Worm (Caenorhabditis elegans) whole organism, L1 larva: Measurements from ENCODE around the gene anp-1.

Experiments
- aly-2 ChIP-seq: fragments of 150-350 bp; optimal IDR thresholded peaks from 2 replicates; lab custom pipeline; 2014; ENCODE audit warnings: missing biosample characterization, missing genetic modification characterization
- ceh-82 ChIP-seq, 3 experiments: fragments of 150-350 bp in 1 of 3; sonication (generic microtip) in 2 of 3; optimal IDR thresholded peaks; 2 replicates each; lab custom pipeline; 2014 to 2017; ENCODE audit warnings: missing biosample characterization in 3 of 3, missing genetic modification characterization in 3 of 3
- ceh-88 ChIP-seq: fragments of 200-800 bp; sonication (Bioruptor generic); IDR thresholded peaks from 2 replicates; pipeline ENCODE4 v1.3.6; 2022; ENCODE audit warnings: missing genetic modification characterization, missing compliant biosample characterization
- dpl-1 ChIP-seq, 3 experiments: fragments of 150-350 bp in 2 of 3; sonication (generic microtip) in 1 of 3; optimal IDR thresholded peaks; 2 replicates each; lab custom pipeline; 2014 to 2017; ENCODE audit warnings: missing biosample characterization in 3 of 3, missing genetic modification characterization in 3 of 3, missing genetic modification reagents in 3 of 3
- fkh-4 ChIP-seq: sonication (generic microtip); optimal IDR thresholded peaks from 2 replicates; lab custom pipeline; 2016; ENCODE audit warnings: missing compliant biosample characterization, missing genetic modification characterization, borderline replicate concordance
- lin-39 ChIP-seq: fragments of 150-350 bp; optimal IDR thresholded peaks from 2 replicates; lab custom pipeline; 2014; ENCODE audit warnings: missing biosample characterization, missing genetic modification reagents, missing genetic modification characterization
- nhr-77 ChIP-seq: fragments of 150-350 bp; optimal IDR thresholded peaks from 2 replicates; lab custom pipeline; 2014; ENCODE audit warnings: missing biosample characterization, missing genetic modification characterization
- pax-3 ChIP-seq: fragments of 200-800 bp; sonication (Bioruptor generic); optimal IDR thresholded peaks from 2 replicates; lab custom pipeline; 2018; ENCODE audit warnings: mild to moderate bottlenecking, missing genetic modification characterization, moderate library complexity, missing compliant biosample characterization
- rnt-1 ChIP-seq: sonication (generic microtip); optimal IDR thresholded peaks from 2 replicates; lab custom pipeline; 2016; ENCODE audit warnings: mild to moderate bottlenecking, missing genetic modification characterization, moderate library complexity, missing compliant biosample characterization
- xbp-1 ChIP-seq: sonication (generic microtip); optimal IDR thresholded peaks from 2 replicates; lab custom pipeline; 2016; ENCODE audit warnings: missing genetic modification characterization, missing compliant biosample characterization

ce11 chrV:12824777-12825176 lies 34.5 kb upstream of the anp-1 start, which contains the start of gene ugt-16:
- TF ChIP-seq ceh-88 (GFP tag; lab: Robert Waterston, UW) (no peak), ceh-82 (tag; optimal IDR thresholded peaks at IDR 0.05; lab: Kevin White, UChicago) (no peak), nhr-77 (tag; lab: Kevin White, UChicago) (no peak), lin-39 (tag; lab: Kevin White, UChicago) (no peak), fkh-4 (tag; lab: Kevin White, UChicago) (no peak), dpl-1 (GFP tag; optimal IDR thresholded peaks at IDR 0.05; lab: Kevin White, UChicago) (no peak), rnt-1 (no peak), aly-2 (tag; lab: Kevin White, UChicago) (no peak), pax-3 (tag; lab: Kevin White, UChicago) (no peak), xbp-1 (tag; lab: Kevin White, UChicago) (no peak)
